Fruit fly (Drosophila melanogaster) whole organism, pupa: ENCODE measurements around the gene CG14043.

Experiments
- CG10348 ChIP-seq: fragments of 200-800 bp; sonication (Bioruptor generic); IDR thresholded peaks from 2 replicates; pipeline ENCODE4 v1.3.6; 2022; ENCODE audit warnings: missing biosample characterization, missing genetic modification characterization
- CG13204 ChIP-seq: fragments of 200-800 bp; sonication (Bioruptor generic); optimal IDR thresholded peaks from 2 replicates; lab custom pipeline; 2018; ENCODE audit warnings: missing biosample characterization, mild to moderate bottlenecking, missing genetic modification characterization, moderate library complexity
- CG32121 ChIP-seq: fragments of 200-800 bp; sonication (Bioruptor generic); IDR thresholded peaks from 2 replicates; pipeline ENCODE4 v1.3.6; 2022; ENCODE audit warnings: missing biosample characterization, missing genetic modification characterization
- CG34367 ChIP-seq: fragments of 200-800 bp; sonication (Bioruptor generic); optimal IDR thresholded peaks from 2 replicates; lab custom pipeline; 2018; ENCODE audit warnings: missing biosample characterization, mild to moderate bottlenecking, missing genetic modification characterization
- CG8159 ChIP-seq: fragments of 200-800 bp; sonication (Bioruptor generic); optimal IDR thresholded peaks from 3 replicates; lab custom pipeline; 2018; ENCODE audit warnings: missing biosample characterization, mild to moderate bottlenecking, missing genetic modification characterization, moderate library complexity
- CG8301 ChIP-seq: fragments of 200-800 bp; sonication (Bioruptor generic); optimal IDR thresholded peaks from 2 replicates; lab custom pipeline; 2018; ENCODE audit warnings: missing biosample characterization, mild to moderate bottlenecking, missing genetic modification characterization
- D1 ChIP-seq: fragments of 200-800 bp; sonication (Bioruptor generic); optimal IDR thresholded peaks from 2 replicates; lab custom pipeline; 2018; ENCODE audit warnings: missing biosample characterization, mild to moderate bottlenecking, missing genetic modification characterization, moderate library complexity
- Ets98B ChIP-seq: fragments of 200-800 bp; sonication (Bioruptor generic); IDR thresholded peaks from 2 replicates; pipeline ENCODE4 v1.3.6; 2022; ENCODE audit warnings: missing biosample characterization, missing genetic modification characterization
- Pif1A ChIP-seq: fragments of 200-800 bp; sonication (Bioruptor generic); optimal IDR thresholded peaks from 3 replicates; lab custom pipeline; 2016; ENCODE audit warnings: missing biosample characterization, missing genetic modification characterization
- Snoo ChIP-seq: fragments of 200-800 bp; sonication (Bioruptor generic); optimal IDR thresholded peaks from 3 replicates; lab custom pipeline; 2017; ENCODE audit warnings: missing biosample characterization, mild to moderate bottlenecking, missing genetic modification characterization, inconsistent platforms
- fd96Ca ChIP-seq: fragments of 200-800 bp; sonication (Bioruptor generic); IDR thresholded peaks from 3 replicates; pipeline ENCODE4 v1.3.6; 2022; ENCODE audit warnings: missing biosample characterization, missing genetic modification characterization
- gl ChIP-seq: fragments of 200-800 bp; sonication (Bioruptor generic); optimal IDR thresholded peaks from 2 replicates; lab custom pipeline; 2018; ENCODE audit warnings: missing biosample characterization, mild to moderate bottlenecking, missing genetic modification characterization

DNA sequence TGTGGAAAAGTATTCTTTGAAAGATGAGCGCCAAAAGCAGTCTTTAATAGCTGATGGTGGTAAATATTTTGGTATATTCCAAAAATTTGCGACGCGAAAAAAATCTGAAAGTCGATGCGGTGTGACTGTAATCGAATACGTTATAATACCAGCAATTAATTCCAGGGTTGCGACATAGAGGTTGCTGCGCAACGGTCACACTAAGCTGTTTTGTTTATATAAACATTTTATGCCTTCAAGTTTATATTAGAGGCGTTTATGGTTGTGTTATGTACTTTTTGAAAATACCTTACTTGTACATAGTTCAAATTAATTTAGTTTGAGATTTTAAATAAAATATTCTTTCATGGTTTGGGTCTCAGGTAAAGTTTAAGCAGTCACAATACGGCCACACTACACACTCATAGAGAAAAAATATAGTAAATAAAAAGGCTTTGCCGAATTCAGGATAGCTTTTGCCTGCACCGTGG lies at the start of gene CG14043:
- TF ChIP-seq fd96Ca (GFP tag; lab: Robert Waterston, UW) = no peak
- TF ChIP-seq CG13204 (GFP tag; lab: Kevin White, UChicago) = no peak
- TF ChIP-seq Pif1A (GFP tag; lab: Kevin White, UChicago) = no peak
- TF ChIP-seq Ets98B = no peak
- TF ChIP-seq gl (tag; lab: Kevin White, UChicago) = no peak
- no peak for TF ChIP-seq Snoo (tag; lab: Kevin White, UChicago)
- TF ChIP-seq D1 (tag; lab: Kevin White, UChicago) = no peak
- no peak for TF ChIP-seq CG8301 (tag; lab: Kevin White, UChicago)
- TF ChIP-seq CG34367 (tag; lab: Kevin White, UChicago) = no peak
- TF ChIP-seq CG32121 (GFP tag; lab: Robert Waterston, UW) = no peak
- TF ChIP-seq CG8159 (tag; lab: Kevin White, UChicago) = no peak
- no peak for TF ChIP-seq CG10348
